Worm (Caenorhabditis elegans) whole organism, L1 larva: ENCODE results near the gene Y37E11B.2.

ENCODE experiments used
- alr-1 ChIP-seq: fragments of 200-800 bp; sonication (Bioruptor generic); optimal IDR thresholded peaks from 2 replicates; lab custom pipeline; 2018; ENCODE audit warnings: borderline replicate concordance, mild to moderate bottlenecking, missing genetic modification characterization, missing compliant biosample characterization
- ama-1 ChIP-seq: fragments of 150-350 bp; optimal IDR thresholded peaks from 2 replicates; lab custom pipeline; 2014
- dpl-1 ChIP-seq, 3 experiments: fragments of 150-350 bp in 2 of 3; sonication (generic microtip) in 1 of 3; optimal IDR thresholded peaks; 2 replicates each; lab custom pipeline; 2014 to 2017; ENCODE audit warnings: missing biosample characterization in 3 of 3, missing genetic modification characterization in 3 of 3, missing genetic modification reagents in 3 of 3
- elt-3 ChIP-seq, 6 experiments: fragments of 150-350 bp in 1 of 6; sonication (generic microtip); optimal IDR thresholded peaks; 2 replicates each; lab custom pipeline; 2017 to 2018; ENCODE audit warnings: missing biosample characterization in 6 of 6, missing genetic modification characterization in 6 of 6, inconsistent platforms in 1 of 6
- jun-1 ChIP-seq: fragments of 150-350 bp; optimal IDR thresholded peaks from 2 replicates; lab custom pipeline; 2014; ENCODE audit warnings: missing biosample characterization, missing genetic modification reagents, missing genetic modification characterization
- lin-35 ChIP-seq, 2 experiments: fragments of 150-350 bp; optimal IDR thresholded peaks; 2 replicates each; lab custom pipeline; 2014; ENCODE audit warnings: missing biosample characterization in 2 of 2, missing genetic modification characterization in 2 of 2, missing genetic modification reagents in 2 of 2
- mdl-1 ChIP-seq, 2 experiments: fragments of 150-350 bp; optimal IDR thresholded peaks; 2 replicates each; lab custom pipeline; 2014 to 2017; ENCODE audit warnings: missing biosample characterization in 2 of 2, missing genetic modification characterization in 2 of 2, inconsistent platforms in 1 of 2
- nhr-47 ChIP-seq: sonication (generic microtip); optimal IDR thresholded peaks from 2 replicates; lab custom pipeline; 2016; ENCODE audit warnings: mild to moderate bottlenecking, missing genetic modification characterization, moderate library complexity, missing compliant biosample characterization
- nhr-71 ChIP-seq: sonication (generic microtip); optimal IDR thresholded peaks from 2 replicates; lab custom pipeline; 2016; ENCODE audit warnings: mild to moderate bottlenecking, missing genetic modification characterization, moderate library complexity, missing compliant biosample characterization
- snpc-4 ChIP-seq: fragments of 150-350 bp; optimal IDR thresholded peaks from 2 replicates; lab custom pipeline; 2014; ENCODE audit warnings: missing biosample characterization, missing genetic modification characterization

DNA sequence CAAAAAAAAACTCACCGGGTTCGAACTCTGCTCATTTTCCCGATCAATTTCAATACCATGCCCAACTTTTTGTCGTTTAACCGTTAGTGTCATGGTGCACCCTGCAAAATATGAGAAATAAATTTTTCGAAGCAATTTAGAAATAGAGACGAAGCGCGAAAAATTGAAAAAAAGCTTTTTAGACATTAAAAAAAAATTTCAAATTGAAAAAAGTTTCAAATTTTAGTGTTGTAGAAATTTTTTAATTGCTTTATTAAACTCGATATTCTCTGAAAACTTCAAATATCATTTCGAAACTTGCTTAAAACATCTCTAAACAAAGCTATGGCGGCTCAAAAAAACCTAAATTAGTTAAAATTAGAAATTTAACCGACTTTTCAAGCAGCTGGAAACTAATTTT lies 30.8 kb upstream of the Y37E11B.2 start, which contains the start of gene nstp-6:
- TF ChIP-seq nhr-71 (no peak), dpl-1 (GFP tag; optimal IDR thresholded peaks at IDR 0.05; lab: Kevin White, UChicago) (no peak), nhr-47 (tag; lab: Kevin White, UChicago) (no peak), snpc-4 (tag; lab: Kevin White, UChicago) (no peak), elt-3 (tag; optimal IDR thresholded peaks at IDR 0.05; lab: Kevin White, UChicago) (no peak), alr-1 (tag; lab: Kevin White, UChicago) (no peak), lin-35 (GFP tag; optimal IDR thresholded peaks at IDR 0.05; lab: Kevin White, UChicago) (no peak), jun-1 (tag; lab: Kevin White, UChicago) (no peak), mdl-1 (tag; optimal IDR thresholded peaks at IDR 0.05; lab: Kevin White, UChicago) (no peak), ama-1 (no peak)
